Worm (Caenorhabditis elegans): Measurements from ENCODE around the gene Y61A9LA.4.
A peak's percentile ranks its signal among the peaks of the same experiment; 100 is the strongest.

The Y61A9LA.4 gene

ce11 chrV:4523844-4524243 is 36.7 kb upstream of the Y61A9LA.4 start:
- no peak for TF ChIP-seq fos-1 (tag; optimal IDR thresholded peaks at IDR 0.05)
- no peak for TF ChIP-seq dsc-1 (tag; optimal IDR thresholded peaks at IDR 0.05)
- TF ChIP-seq nhr-85 (tag): no peak
- TF ChIP-seq C34B4.2 (tag; optimal IDR thresholded peaks at IDR 0.05): no peak
- no peak for TF ChIP-seq zip-4 (GFP tag; optimal IDR thresholded peaks at IDR 0.05)
- no peak for TF ChIP-seq lin-39 (tag; optimal IDR thresholded peaks at IDR 0.05)
- TF ChIP-seq ceh-63 (GFP tag; optimal IDR thresholded peaks at IDR 0.05): no peak
- TF ChIP-seq unc-62 (GFP tag; optimal IDR thresholded peaks at IDR 0.05): no peak
- no peak for TF ChIP-seq lsy-2 (tag; optimal IDR thresholded peaks at IDR 0.05)
- no peak for TF ChIP-seq lir-3 (tag; optimal IDR thresholded peaks at IDR 0.05; ENCODE audit: poor library complexity)
- no peak for TF ChIP-seq snpc-4 (tag; optimal IDR thresholded peaks at IDR 0.05)
- TF ChIP-seq nhr-71 (tag; optimal IDR thresholded peaks at IDR 0.05): peak; percentile 58
- no peak for TF ChIP-seq mep-1 (tag; optimal IDR thresholded peaks at IDR 0.05)
- TF ChIP-seq snu-23 (GFP tag; optimal IDR thresholded peaks at IDR 0.05): no peak
- TF ChIP-seq tbx-2 (tag; optimal IDR thresholded peaks at IDR 0.05): no peak
- TF ChIP-seq ceh-82 (tag; optimal IDR thresholded peaks at IDR 0.05): no peak
- TF ChIP-seq rnt-1 (tag; optimal IDR thresholded peaks at IDR 0.05): peak; percentile 61
- no peak for TF ChIP-seq C04F5.9 (tag; optimal IDR thresholded peaks at IDR 0.05)
- TF ChIP-seq lin-13 (GFP tag; optimal IDR thresholded peaks at IDR 0.05): no peak
- TF ChIP-seq mdl-1 (tag; optimal IDR thresholded peaks at IDR 0.05): no peak
- no peak for TF ChIP-seq lin-35 (GFP tag; optimal IDR thresholded peaks at IDR 0.05)
- TF ChIP-seq unc-30 (tag; optimal IDR thresholded peaks at IDR 0.05): no peak
- peak; percentile 84 for TF ChIP-seq lin-14 (GFP tag; optimal IDR thresholded peaks at IDR 0.05)
- no peak for TF ChIP-seq egl-27 (tag; optimal IDR thresholded peaks at IDR 0.05)
- no peak for TF ChIP-seq hlh-17 (GFP tag; optimal IDR thresholded peaks at IDR 0.05; ENCODE audit: borderline replicate concordance)
- no peak for TF ChIP-seq hpl-2 (GFP tag; optimal IDR thresholded peaks at IDR 0.05)
- no peak for TF ChIP-seq sox-4 (tag; optimal IDR thresholded peaks at IDR 0.05)
- TF ChIP-seq C16A3.4 (tag; optimal IDR thresholded peaks at IDR 0.05): no peak
- TF ChIP-seq ceh-90 (tag; optimal IDR thresholded peaks at IDR 0.05): no peak
- peak; percentile 3 for TF ChIP-seq pag-3 (tag; optimal IDR thresholded peaks at IDR 0.05; ENCODE audit: borderline replicate concordance, insufficient read depth)
- TF ChIP-seq efl-3 (GFP tag; optimal IDR thresholded peaks at IDR 0.05): no peak
- TF ChIP-seq unc-98 (GFP tag; IDR thresholded peaks at IDR 0.05): no peak
- no peak for TF ChIP-seq ama-1 (optimal IDR thresholded peaks at IDR 0.05)
- no peak for TF ChIP-seq ces-1 (GFP tag; optimal IDR thresholded peaks at IDR 0.05)

- TF ChIP-seq mdl-1 (tag; optimal IDR thresholded peaks at IDR 0.05) (peak in 1 of 2 experiments; percentile 39), blmp-1 (tag; optimal IDR thresholded peaks at IDR 0.05) (peak; percentile 85), lin-35 (GFP tag; optimal IDR thresholded peaks at IDR 0.05) (peak in 1 of 2 experiments; percentile 37), nhr-85 (tag) (peak; percentile 64), nhr-84 (tag; optimal IDR thresholded peaks at IDR 0.05) (no peak), nhr-90 (tag; optimal IDR thresholded peaks at IDR 0.05; ENCODE audit: poor library complexity) (no peak), elt-3 (tag; optimal IDR thresholded peaks at IDR 0.05) (peak in 1 of 6 experiments; percentile 80), tbx-2 (tag; optimal IDR thresholded peaks at IDR 0.05) (peak; percentile 17), efl-1 (optimal IDR thresholded peaks at IDR 0.05) (no peak), efl-1 (GFP tag; optimal IDR thresholded peaks at IDR 0.05 in 1 of 2) (peak in 1 of 2 experiments; percentile 68)
These were observed 36.2 kb upstream of the Y61A9LA.4 start for ce11 chrV:4524327-4524726.

ce11 chrV:4525106-4525505 is 35.4 kb upstream of the Y61A9LA.4 start:
- TF ChIP-seq C16A3.4 (tag; optimal IDR thresholded peaks at IDR 0.05) (no peak), efl-1 (optimal IDR thresholded peaks at IDR 0.05) (no peak), efl-1 (GFP tag; optimal IDR thresholded peaks at IDR 0.05 in 1 of 2) (peak in 1 of 2 experiments; percentile 91), snu-23 (GFP tag; optimal IDR thresholded peaks at IDR 0.05) (no peak), lin-35 (GFP tag; optimal IDR thresholded peaks at IDR 0.05) (no peak), alr-1 (tag; optimal IDR thresholded peaks at IDR 0.05; ENCODE audit: borderline replicate concordance) (no peak), hpl-2 (GFP tag; optimal IDR thresholded peaks at IDR 0.05) (no peak), nhr-85 (tag) (no peak)
